Fruit fly (Drosophila melanogaster) whole organism, wandering third instar larva: ENCODE data around the gene MED6.

Experiments
- Abd-B ChIP-seq: fragments of >200 bp; optimal IDR thresholded peaks from 2 replicates; lab custom pipeline; 2017; ENCODE audit warnings: missing biosample characterization, missing genetic modification characterization
- CG32264 ChIP-seq: fragments of 200-800 bp; sonication (Bioruptor generic); optimal IDR thresholded peaks from 2 replicates; lab custom pipeline; 2016; ENCODE audit warnings: missing biosample characterization, missing genetic modification characterization
- HLH106 ChIP-seq: fragments of 200-800 bp; optimal IDR thresholded peaks from 3 replicates; lab custom pipeline; 2019; ENCODE audit warnings: missing biosample characterization, mild to moderate bottlenecking, missing genetic modification characterization, moderate library complexity
- Myc ChIP-seq: fragments of >200 bp; optimal IDR thresholded peaks from 2 replicates; lab custom pipeline; 2017
- Sp1 ChIP-seq: fragments of 200-800 bp; sonication (Bioruptor generic); optimal IDR thresholded peaks from 3 replicates; lab custom pipeline; 2019; ENCODE audit warnings: missing biosample characterization, mild to moderate bottlenecking, missing genetic modification characterization, moderate library complexity
- br ChIP-seq: fragments of 200-800 bp; sonication (Bioruptor generic); optimal IDR thresholded peaks from 2 replicates; lab custom pipeline; 2016; ENCODE audit warnings: missing biosample characterization, missing genetic modification characterization
- dl ChIP-seq, 2 experiments: fragments of 175-275, 200-275 bp in 1 of 2; fragments of 200-275 bp in 1 of 2; sonication (Bioruptor generic); optimal IDR thresholded peaks; lab custom pipeline; 2018; ENCODE audit warnings: mild to moderate bottlenecking in 2 of 2, missing biosample characterization in 2 of 2, missing genetic modification characterization in 2 of 2, moderate library complexity in 2 of 2; ENCODE audit not compliant: partially characterized antibody in 2 of 2, insufficient read depth in 1 of 2
- dsf ChIP-seq: sonication (Bioruptor generic); optimal IDR thresholded peaks from 2 replicates; lab custom pipeline; 2016; ENCODE audit warnings: missing biosample characterization, missing genetic modification characterization, borderline replicate concordance
- fru ChIP-seq: fragments of 200-800 bp; sonication (Bioruptor generic); optimal IDR thresholded peaks from 3 replicates; lab custom pipeline; 2016; ENCODE audit warnings: missing biosample characterization, mild to moderate bottlenecking, missing genetic modification characterization
- h ChIP-seq: fragments of 200-800 bp; sonication (Bioruptor generic); optimal IDR thresholded peaks from 3 replicates; lab custom pipeline; 2016; ENCODE audit warnings: missing biosample characterization, mild to moderate bottlenecking, missing genetic modification characterization
- psq ChIP-seq: fragments of 200-800 bp; sonication (Bioruptor generic); optimal IDR thresholded peaks from 3 replicates; lab custom pipeline; 2017; ENCODE audit warnings: missing biosample characterization, mild to moderate bottlenecking, missing genetic modification characterization, moderate library complexity
- rgr ChIP-seq: fragments of 200-800 bp; sonication (Bioruptor generic); optimal IDR thresholded peaks from 3 replicates; lab custom pipeline; 2016; ENCODE audit warnings: missing biosample characterization, mild to moderate bottlenecking, missing genetic modification characterization
- usp ChIP-seq: fragments of >200 bp; optimal IDR thresholded peaks from 2 replicates; lab custom pipeline; 2017; ENCODE audit warnings: missing biosample characterization, missing genetic modification characterization

DNA sequence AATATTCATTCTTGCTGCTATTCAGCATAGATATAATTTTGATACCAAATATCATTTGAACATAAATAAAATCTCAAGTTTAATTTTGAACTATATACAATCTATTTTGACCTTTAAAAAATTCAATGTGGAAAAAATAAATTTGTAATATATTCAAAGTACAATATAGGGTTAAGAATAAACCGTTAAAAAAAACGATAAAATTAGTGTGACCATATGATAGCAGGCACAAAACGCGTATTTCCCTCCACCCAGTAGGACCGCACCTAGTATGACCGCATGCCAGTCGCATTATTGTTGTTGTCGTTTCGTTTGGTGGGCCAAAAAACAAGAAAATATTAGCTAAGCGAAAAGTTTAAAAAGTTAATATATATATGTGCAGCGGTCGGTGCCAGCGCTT, 24.2 kb upstream of the MED6 start, which contains the start of gene CG8516:
- TF ChIP-seq Sp1 (peak; percentile 11), CG32264 (GFP tag; lab: Kevin White, UChicago) (no peak), usp (GFP tag; lab: Kevin White, UChicago) (no peak), dl (GFP tag; optimal IDR thresholded peaks at IDR 0.05; lab: Kevin White, UChicago; ENCODE audit: insufficient read depth in 1 of 2, partially characterized antibody in 2 of 2) (no peak), HLH106 (tag; lab: Kevin White, UChicago) (peak; percentile 19), fru (GFP tag; lab: Kevin White, UChicago) (no peak), psq (no peak), rgr (GFP tag; lab: Kevin White, UChicago) (no peak), Abd-B (GFP tag; lab: Kevin White, UChicago) (no peak), Myc (lab: Kevin White, UChicago) (no peak), dsf (GFP tag; lab: Kevin White, UChicago) (no peak), br (GFP tag; lab: Kevin White, UChicago) (no peak), h (peak; percentile 29)
